Fruit fly (Drosophila melanogaster) whole organism, embryonic: ENCODE measurements around the gene Cdk7.

ENCODE experiments used
- Ada2b ChIP-seq: fragments of 200-800 bp; sonication (Bioruptor generic); IDR thresholded peaks from 2 replicates; pipeline ENCODE4 v1.3.6; 2022; ENCODE audit warnings: missing biosample characterization, missing genetic modification characterization
- Bgb ChIP-seq: fragments of 200-800 bp; sonication (Bioruptor generic); IDR thresholded peaks from 2 replicates; pipeline ENCODE4 v1.3.6; 2022; ENCODE audit warnings: missing biosample characterization, missing genetic modification characterization; ENCODE audit not compliant: partially characterized antibody
- CG11085 ChIP-seq: fragments of 200-800 bp; sonication (Bioruptor generic); IDR thresholded peaks from 2 replicates; pipeline ENCODE4 v1.3.6; 2022; ENCODE audit warnings: missing biosample characterization, missing genetic modification characterization
- CG11504 ChIP-seq: fragments of 200-800 bp; sonication (Bioruptor generic); optimal IDR thresholded peaks from 3 replicates; lab custom pipeline; 2019; ENCODE audit warnings: missing biosample characterization, mild to moderate bottlenecking, missing genetic modification characterization, moderate library complexity
- CG12236 ChIP-seq: fragments of 200-800 bp; sonication (Bioruptor generic); optimal IDR thresholded peaks from 2 replicates; lab custom pipeline; 2016; ENCODE audit warnings: missing biosample characterization, missing genetic modification characterization
- CG14014 ChIP-seq: fragments of 200-800 bp; sonication (Bioruptor generic); IDR thresholded peaks from 2 replicates; pipeline ENCODE4 v1.3.6; 2022; ENCODE audit warnings: missing biosample characterization, missing genetic modification characterization
- CG15514 ChIP-seq: fragments of 200-800 bp; sonication (Bioruptor generic); optimal IDR thresholded peaks from 3 replicates; lab custom pipeline; 2017; ENCODE audit warnings: missing biosample characterization, missing genetic modification characterization, mild to moderate bottlenecking, moderate library complexity, missing genetic modification reagents
- CG16863 ChIP-seq: fragments of 200-800 bp; sonication (Bioruptor generic); optimal IDR thresholded peaks from 3 replicates; lab custom pipeline; 2016; ENCODE audit warnings: missing biosample characterization, missing genetic modification characterization
- CG17359 ChIP-seq: fragments of 200-800 bp; sonication (Bioruptor generic); optimal IDR thresholded peaks from 3 replicates; lab custom pipeline; 2018; ENCODE audit warnings: missing biosample characterization, mild to moderate bottlenecking, missing genetic modification characterization, moderate library complexity
- CG17568 ChIP-seq: fragments of 200-800 bp; sonication (Bioruptor generic); optimal IDR thresholded peaks from 2 replicates; lab custom pipeline; 2018; ENCODE audit warnings: missing biosample characterization, mild to moderate bottlenecking, missing genetic modification characterization, moderate library complexity
- CG2202 ChIP-seq: fragments of 200-800 bp; sonication (Bioruptor generic); optimal IDR thresholded peaks from 2 replicates; lab custom pipeline; 2018; ENCODE audit warnings: missing biosample characterization, mild to moderate bottlenecking, missing genetic modification characterization
- CG31365 ChIP-seq: fragments of 200-800 bp; sonication (Bioruptor generic); optimal IDR thresholded peaks from 2 replicates; lab custom pipeline; 2018; ENCODE audit warnings: missing biosample characterization, mild to moderate bottlenecking, missing genetic modification characterization
- CG32532 ChIP-seq: fragments of 200-800 bp; sonication (Bioruptor generic); IDR thresholded peaks from 2 replicates; pipeline ENCODE4 v1.3.6; 2022; ENCODE audit warnings: missing biosample characterization, missing genetic modification characterization
- CG4707 ChIP-seq: fragments of 200-800 bp; sonication (Bioruptor generic); optimal IDR thresholded peaks from 2 replicates; lab custom pipeline; 2018; ENCODE audit warnings: missing biosample characterization, mild to moderate bottlenecking, missing genetic modification characterization, moderate library complexity
- CG6689 ChIP-seq: fragments of 200-800 bp; sonication (Bioruptor generic); IDR thresholded peaks from 2 replicates; pipeline ENCODE4 v1.3.6; 2022; ENCODE audit warnings: missing biosample characterization, missing genetic modification characterization
- CG7271 ChIP-seq: fragments of 200-800 bp; sonication (Bioruptor generic); optimal IDR thresholded peaks from 2 replicates; lab custom pipeline; 2018; ENCODE audit warnings: missing biosample characterization, mild to moderate bottlenecking, missing genetic modification characterization, moderate library complexity
- CG9797 ChIP-seq: fragments of 200-800 bp; sonication (Bioruptor generic); optimal IDR thresholded peaks from 3 replicates; lab custom pipeline; 2018; ENCODE audit warnings: missing biosample characterization, mild to moderate bottlenecking, missing genetic modification characterization
- CTCF ChIP-seq: fragments of 200-800 bp; sonication (Bioruptor generic); optimal IDR thresholded peaks from 2 replicates; lab custom pipeline; 2017; ENCODE audit warnings: missing biosample characterization, mild to moderate bottlenecking, missing genetic modification characterization, moderate library complexity
- CoRest ChIP-seq: fragments of 200-800 bp; sonication (Bioruptor generic); optimal IDR thresholded peaks from 3 replicates; lab custom pipeline; 2018; ENCODE audit warnings: missing biosample characterization, mild to moderate bottlenecking, missing genetic modification characterization, moderate library complexity
- D19B ChIP-seq: fragments of 200-800 bp; sonication (Bioruptor generic); optimal IDR thresholded peaks from 2 replicates; lab custom pipeline; 2017; ENCODE audit warnings: missing biosample characterization, mild to moderate bottlenecking, missing genetic modification characterization
- Dbx ChIP-seq: fragments of 200-800 bp; sonication (Bioruptor generic); IDR thresholded peaks from 3 replicates; pipeline ENCODE4 v1.3.6; 2022; ENCODE audit warnings: missing biosample characterization, missing genetic modification characterization
- Dref ChIP-seq: fragments of 200-800 bp; sonication (Bioruptor generic); IDR thresholded peaks from 2 replicates; pipeline ENCODE4 v1.3.6; 2022; ENCODE audit warnings: missing biosample characterization, missing genetic modification characterization
- HLH54F ChIP-seq: fragments of 200-800 bp; sonication (Bioruptor generic); optimal IDR thresholded peaks from 3 replicates; lab custom pipeline; 2016; ENCODE audit warnings: missing biosample characterization, missing genetic modification characterization
- Hey ChIP-seq: fragments of 200-800 bp; sonication (Bioruptor generic); optimal IDR thresholded peaks from 3 replicates; lab custom pipeline; 2018; ENCODE audit warnings: missing biosample characterization, mild to moderate bottlenecking, missing genetic modification characterization
- MBD-R2 ChIP-seq: fragments of 200-800 bp; sonication (Bioruptor generic); IDR thresholded peaks from 2 replicates; pipeline ENCODE4 v1.3.6; 2022; ENCODE audit warnings: missing biosample characterization, missing genetic modification characterization
- Max ChIP-seq: fragments of 200-800 bp; sonication (Bioruptor generic); optimal IDR thresholded peaks from 2 replicates; lab custom pipeline; 2016; ENCODE audit warnings: missing biosample characterization, mild to moderate bottlenecking, missing genetic modification characterization
- Med ChIP-seq: fragments of 200-800 bp; sonication (Bioruptor generic); peaks from one replicate; lab custom pipeline; 2016; ENCODE audit warnings: missing biosample characterization, missing genetic modification characterization, mild to moderate bottlenecking, inconsistent platforms, moderate library complexity
- Nf-YA ChIP-seq: fragments of 200-800 bp; sonication (Bioruptor generic); IDR thresholded peaks from 2 replicates; pipeline ENCODE4 v1.3.6; 2022; ENCODE audit warnings: missing biosample characterization, missing genetic modification characterization
- Usf ChIP-seq: fragments of 200-800 bp; sonication (Bioruptor generic); optimal IDR thresholded peaks from 2 replicates; lab custom pipeline; 2017; ENCODE audit warnings: missing genotype, missing biosample characterization, missing genetic modification characterization
- abd-A ChIP-seq: fragments of 200-800 bp; sonication (Bioruptor generic); optimal IDR thresholded peaks from 3 replicates; lab custom pipeline; 2019; ENCODE audit warnings: missing biosample characterization, mild to moderate bottlenecking, missing genetic modification characterization, moderate library complexity
- bowl ChIP-seq: fragments of 200-800 bp; sonication (Bioruptor generic); IDR thresholded peaks from 2 replicates; pipeline ENCODE4 v1.3.6; 2022; ENCODE audit warnings: missing biosample characterization, missing genetic modification characterization
- bsh ChIP-seq, 2 experiments: fragments of 200-800 bp; sonication (Bioruptor generic); optimal IDR thresholded peaks; 2 replicates each; lab custom pipeline; 2017 to 2018; ENCODE audit warnings: mild to moderate bottlenecking in 2 of 2, missing biosample characterization in 2 of 2, missing genetic modification characterization in 2 of 2, moderate library complexity in 1 of 2
- cg ChIP-seq: fragments of 200-800 bp; sonication (Bioruptor generic); optimal IDR thresholded peaks from 3 replicates; lab custom pipeline; 2019; ENCODE audit warnings: missing biosample characterization, mild to moderate bottlenecking, missing genetic modification characterization, moderate library complexity
- chinmo ChIP-seq: fragments of 200-800 bp; sonication (Bioruptor generic); IDR thresholded peaks from 4 replicates; pipeline ENCODE4 v1.3.6; 2022; ENCODE audit warnings: missing biosample characterization, missing genetic modification characterization; ENCODE audit not compliant: partially characterized antibody
- crol ChIP-seq: fragments of 200-800 bp; sonication (Bioruptor generic); IDR thresholded peaks from 2 replicates; pipeline ENCODE4 v1.3.6; 2022; ENCODE audit warnings: missing biosample characterization, missing genetic modification characterization
- dysf ChIP-seq: fragments of 200-800 bp; sonication (Bioruptor generic); IDR thresholded peaks from 3 replicates; pipeline ENCODE4 v1.3.6; 2022; ENCODE audit warnings: missing biosample characterization, missing genetic modification characterization
- emc ChIP-seq: fragments of 200-800 bp; sonication (Bioruptor generic); optimal IDR thresholded peaks from 2 replicates; lab custom pipeline; 2016; ENCODE audit warnings: missing biosample characterization, missing genetic modification characterization
- gcm ChIP-seq: fragments of 200-800 bp; sonication (Bioruptor generic); optimal IDR thresholded peaks from 2 replicates; lab custom pipeline; 2019; ENCODE audit warnings: missing biosample characterization, mild to moderate bottlenecking, missing genetic modification characterization, moderate library complexity
- gem ChIP-seq: fragments of 200-800 bp; sonication (Bioruptor generic); optimal IDR thresholded peaks from 2 replicates; lab custom pipeline; 2019; ENCODE audit warnings: missing biosample characterization, mild to moderate bottlenecking, missing genetic modification characterization, moderate library complexity
- her ChIP-seq: fragments of 200-800 bp; sonication (Bioruptor generic); optimal IDR thresholded peaks from 2 replicates; lab custom pipeline; 2016; ENCODE audit warnings: missing biosample characterization, missing genetic modification characterization
- inv ChIP-seq: fragments of 200-800 bp; sonication (Bioruptor generic); IDR thresholded peaks from 2 replicates; pipeline ENCODE4 v1.3.6; 2022; ENCODE audit warnings: missing biosample characterization, missing genetic modification characterization; ENCODE audit not compliant: partially characterized antibody
- lov ChIP-seq, 2 experiments: fragments of 200-800 bp in 1 of 2; fragments of >200 bp in 1 of 2; sonication (Bioruptor generic) in 1 of 2; IDR thresholded peaks in 1 of 2; optimal IDR thresholded peaks in 1 of 2; 2 replicates in 1 of 2; 3 replicates in 1 of 2; pipeline versions ENCODE4 v1.3.6 to Lab custom; 2017 to 2022; ENCODE audit warnings: missing biosample characterization in 1 of 2, missing genetic modification characterization in 1 of 2
- shn ChIP-seq: fragments of 200-800 bp; sonication (Bioruptor generic); optimal IDR thresholded peaks from 3 replicates; lab custom pipeline; 2016; ENCODE audit warnings: missing biosample characterization, missing genetic modification characterization
- sqz ChIP-seq: fragments of 200-800 bp; sonication (Bioruptor generic); optimal IDR thresholded peaks from 3 replicates; lab custom pipeline; 2018; ENCODE audit warnings: missing biosample characterization, mild to moderate bottlenecking, missing genetic modification characterization
- sug ChIP-seq: fragments of 200-800 bp; optimal IDR thresholded peaks from 2 replicates; lab custom pipeline; 2019; ENCODE audit warnings: missing biosample characterization, mild to moderate bottlenecking, missing genetic modification characterization, moderate library complexity
- tup ChIP-seq: fragments of 200-800 bp; sonication (Bioruptor generic); optimal IDR thresholded peaks from 2 replicates; lab custom pipeline; 2016; ENCODE audit warnings: missing biosample characterization, mild to moderate bottlenecking, missing genetic modification characterization, moderate library complexity
- tx ChIP-seq: fragments of 200-800 bp; sonication (Bioruptor generic); optimal IDR thresholded peaks from 2 replicates; lab custom pipeline; 2016; ENCODE audit warnings: missing biosample characterization, missing genetic modification characterization
- unpg ChIP-seq: fragments of 200-800 bp; sonication (Bioruptor generic); optimal IDR thresholded peaks from 3 replicates; lab custom pipeline; 2018; ENCODE audit warnings: missing biosample characterization, mild to moderate bottlenecking, missing genetic modification characterization, moderate library complexity
- usp ChIP-seq: fragments of >200 bp; optimal IDR thresholded peaks from 2 replicates; lab custom pipeline; 2017; ENCODE audit warnings: missing biosample characterization, missing genetic modification characterization
- vvl ChIP-seq: fragments of 200-800 bp; sonication (Bioruptor generic); IDR thresholded peaks from 2 replicates; pipeline ENCODE4 v1.3.6; 2022; ENCODE audit warnings: missing biosample characterization, missing genetic modification characterization
- z ChIP-seq: fragments of 200-800 bp; sonication (Bioruptor generic); IDR thresholded peaks from 3 replicates; pipeline ENCODE4 v1.3.6; 2022; ENCODE audit warnings: missing biosample characterization, missing genetic modification characterization
- zen2 ChIP-seq: fragments of 200-800 bp; sonication (Bioruptor generic); IDR thresholded peaks from 3 replicates; pipeline ENCODE4 v1.3.6; 2022; ENCODE audit warnings: missing biosample characterization, missing genetic modification characterization; ENCODE audit not compliant: partially characterized antibody

Cdk7 gene

dm6 chrX:5289692-5290091, 19.1 kb downstream of the Cdk7 start (continued):
- TF ChIP-seq vvl (peak; percentile 41; the same call in 1 of the 2 replicates), Bgb (peak; percentile 68), CG32532 (peak; percentile 55), CG7271 (tag; lab: Kevin White, UChicago) (no peak), Dbx (GFP tag; lab: Robert Waterston, UW) (peak; percentile 42; the same call in 1 of the 3 replicates), bowl (no peak), CG11085 (GFP tag; lab: Robert Waterston, UW) (no peak), CG6689 (no peak), Max (GFP tag; lab: Kevin White, UChicago) (no peak), usp (GFP tag; lab: Kevin White, UChicago) (no peak), HLH54F (GFP tag; lab: Kevin White, UChicago) (no peak), CG17568 (GFP tag; lab: Kevin White, UChicago) (no peak), CG31365 (tag; lab: Kevin White, UChicago) (no peak), CoRest (tag; lab: Kevin White, UChicago) (peak; percentile 4), MBD-R2 (GFP tag; lab: Robert Waterston, UW) (no peak), zen2 (no peak), Med (peak; percentile 46), CG2202 (tag; lab: Kevin White, UChicago) (no peak), CG11504 (tag; lab: Kevin White, UChicago) (peak; percentile 49), Nf-YA (GFP tag; lab: Robert Waterston, UW) (no peak), CG9797 (GFP tag; lab: Kevin White, UChicago) (no peak), CG16863 (no peak), bsh (GFP tag; optimal IDR thresholded peaks at IDR 0.05; lab: Kevin White, UChicago) (peak in 1 of 2 experiments; percentile 5), CG17359 (tag; lab: Kevin White, UChicago) (no peak), tx (GFP tag; lab: Kevin White, UChicago) (no peak), CTCF (GFP tag; lab: Kevin White, UChicago) (peak; percentile 93), z (GFP tag; lab: Robert Waterston, UW) (peak; percentile 56; the same call in 1 of the 3 replicates), gem (tag; lab: Kevin White, UChicago) (peak; percentile 3), CG14014 (GFP tag; lab: Robert Waterston, UW) (no peak), Usf (GFP tag; lab: Kevin White, UChicago) (no peak), tup (GFP tag; lab: Kevin White, UChicago) (no peak), chinmo (no peak), unpg (GFP tag; lab: Kevin White, UChicago) (no peak)

- TF ChIP-seq sug (tag; lab: Kevin White, UChicago), result no peak
- no peak for TF ChIP-seq Hey (tag; lab: Kevin White, UChicago)
- no peak for TF ChIP-seq D19B (GFP tag; lab: Kevin White, UChicago)
- TF ChIP-seq sqz, result no peak
- TF ChIP-seq her, result no peak
- no peak for TF ChIP-seq Dref (GFP tag; lab: Robert Waterston, UW)
- no peak for TF ChIP-seq z (GFP tag; lab: Robert Waterston, UW)
- no peak for TF ChIP-seq CG4707 (GFP tag; lab: Kevin White, UChicago)
- peak; percentile 40; the same call in 1 of the 3 replicates for TF ChIP-seq dysf (GFP tag; lab: Robert Waterston, UW)
- no peak for TF ChIP-seq emc
- 0 out of 2 replicates have a peak, but pooled peaks have one; percentile 7 for TF ChIP-seq crol (GFP tag; lab: Robert Waterston, UW)
- no peak for TF ChIP-seq CG15514 (GFP tag; lab: Kevin White, UChicago)
- TF ChIP-seq CG12236 (GFP tag; lab: Kevin White, UChicago), result no peak
- TF ChIP-seq lov (optimal IDR thresholded peaks at IDR 0.05; lab: Kevin White, UChicago), result no peak
- TF ChIP-seq lov (GFP tag; IDR thresholded peaks at IDR 0.05; lab: Robert Waterston, UW), result no peak
- no peak for TF ChIP-seq gcm (GFP tag; lab: Kevin White, UChicago)
- TF ChIP-seq abd-A (tag; lab: Kevin White, UChicago), result no peak
- 0 out of 2 replicates have a peak, but pooled peaks have one; percentile 40 for TF ChIP-seq Ada2b (GFP tag; lab: Robert Waterston, UW)
- TF ChIP-seq cg (GFP tag; lab: Kevin White, UChicago), result no peak
- TF ChIP-seq inv (GFP tag; lab: Robert Waterston, UW), result no peak
- TF ChIP-seq shn, result no peak
Observed at dm6 chrX:5286513-5286912, 22.3 kb downstream of the Cdk7 start.
